Fruit fly (Drosophila melanogaster) whole organism, prepupa: ENCODE results near the gene CG1647.
A peak's percentile ranks its signal among the peaks of the same experiment; 100 is the strongest.

ENCODE experiments used
- Blimp-1 ChIP-seq: fragments of 200-800 bp; sonication (Bioruptor generic); optimal IDR thresholded peaks from 3 replicates; lab custom pipeline; 2017; ENCODE audit warnings: missing biosample characterization, missing genetic modification characterization, mild to moderate bottlenecking, moderate library complexity, missing genetic modification reagents
- CG10631 ChIP-seq: fragments of 200-800 bp; sonication (Bioruptor generic); optimal IDR thresholded peaks from 2 replicates; lab custom pipeline; 2016; ENCODE audit warnings: missing biosample characterization, missing genetic modification characterization
- CG10669 ChIP-seq: fragments of 200-800 bp; sonication (Bioruptor generic); optimal IDR thresholded peaks from 3 replicates; lab custom pipeline; 2018; ENCODE audit warnings: missing biosample characterization, mild to moderate bottlenecking, missing genetic modification characterization, moderate library complexity
- CG11762 ChIP-seq: fragments of 200-800 bp; sonication (Bioruptor generic); optimal IDR thresholded peaks from 3 replicates; lab custom pipeline; 2016; ENCODE audit warnings: missing biosample characterization, missing genetic modification characterization; ENCODE audit not compliant: insufficient read depth
- CG11902 ChIP-seq: fragments of 200-800 bp; sonication (Bioruptor generic); optimal IDR thresholded peaks from 3 replicates; lab custom pipeline; 2016; ENCODE audit warnings: missing biosample characterization, missing genetic modification characterization
- CG15336 ChIP-seq: fragments of 200-800 bp; sonication (Bioruptor generic); IDR thresholded peaks from 2 replicates; pipeline ENCODE4 v1.3.6; 2022; ENCODE audit warnings: missing biosample characterization, missing genetic modification characterization
- CG1621 ChIP-seq: fragments of 200-800 bp; sonication (Bioruptor generic); optimal IDR thresholded peaks from 3 replicates; lab custom pipeline; 2018; ENCODE audit warnings: missing biosample characterization, mild to moderate bottlenecking, missing genetic modification characterization
- CG3032 ChIP-seq: fragments of 200-800 bp; optimal IDR thresholded peaks from 2 replicates; lab custom pipeline; 2019; ENCODE audit warnings: missing biosample characterization, mild to moderate bottlenecking, missing genetic modification characterization, moderate library complexity
- CG34406 ChIP-seq: fragments of 200-800 bp; sonication (Bioruptor generic); optimal IDR thresholded peaks from 3 replicates; lab custom pipeline; 2016; ENCODE audit warnings: missing biosample characterization, missing genetic modification characterization
- CG3919 ChIP-seq: fragments of 200-800 bp; sonication (Bioruptor generic); optimal IDR thresholded peaks from 3 replicates; lab custom pipeline; 2016; ENCODE audit warnings: missing biosample characterization, missing genetic modification characterization
- CG4318 ChIP-seq: fragments of 200-800 bp; sonication (Bioruptor generic); optimal IDR thresholded peaks from 3 replicates; lab custom pipeline; 2017; ENCODE audit warnings: missing biosample characterization, mild to moderate bottlenecking, missing genetic modification characterization
- CG6163 ChIP-seq: fragments of 200-800 bp; sonication (Bioruptor generic); IDR thresholded peaks from 3 replicates; pipeline ENCODE4 v1.3.6; 2022; ENCODE audit warnings: missing biosample characterization, missing genetic modification characterization
- CG6276 ChIP-seq: fragments of 200-800 bp; sonication (Bioruptor generic); optimal IDR thresholded peaks from 2 replicates; lab custom pipeline; 2017; ENCODE audit warnings: missing biosample characterization, mild to moderate bottlenecking, missing genetic modification characterization
- CG6792 ChIP-seq: fragments of 200-800 bp; sonication (Bioruptor generic); optimal IDR thresholded peaks from 3 replicates; lab custom pipeline; 2016; ENCODE audit warnings: missing biosample characterization, missing genetic modification characterization
- CG6808 ChIP-seq: fragments of 200-800 bp; sonication (Bioruptor generic); optimal IDR thresholded peaks from 3 replicates; lab custom pipeline; 2017; ENCODE audit warnings: missing biosample characterization, missing genetic modification characterization, mild to moderate bottlenecking, moderate library complexity, missing genetic modification reagents
- CG6854 ChIP-seq: fragments of 200-800 bp; sonication (Bioruptor generic); optimal IDR thresholded peaks from 2 replicates; lab custom pipeline; 2017; ENCODE audit warnings: missing biosample characterization, mild to moderate bottlenecking, missing genetic modification characterization
- CG7368 ChIP-seq: fragments of 200-800 bp; sonication (Bioruptor generic); optimal IDR thresholded peaks from 3 replicates; lab custom pipeline; 2016; ENCODE audit warnings: missing biosample characterization, missing genetic modification characterization
- CG8119 ChIP-seq: fragments of 200-800 bp; sonication (Bioruptor generic); IDR thresholded peaks from 3 replicates; pipeline ENCODE4 v1.3.6; 2022; ENCODE audit warnings: missing biosample characterization, missing genetic modification characterization
- CG8319 ChIP-seq: fragments of 200-800 bp; sonication (Bioruptor generic); optimal IDR thresholded peaks from 3 replicates; lab custom pipeline; 2016; ENCODE audit warnings: missing biosample characterization, missing genetic modification characterization
- CG8632 ChIP-seq: fragments of 200-800 bp; sonication (Bioruptor generic); optimal IDR thresholded peaks from 3 replicates; lab custom pipeline; 2016; ENCODE audit warnings: missing biosample characterization, missing genetic modification characterization
- CG9139 ChIP-seq: fragments of 200-800 bp; sonication (Bioruptor generic); optimal IDR thresholded peaks from 3 replicates; lab custom pipeline; 2017; ENCODE audit warnings: missing biosample characterization, mild to moderate bottlenecking, missing genetic modification characterization
- Eip75B ChIP-seq: fragments of 200-800 bp; sonication (Bioruptor generic); optimal IDR thresholded peaks from 3 replicates; lab custom pipeline; 2016; ENCODE audit warnings: missing biosample characterization, missing genetic modification characterization
- Eip78C ChIP-seq: fragments of 200-800 bp; sonication (Bioruptor generic); peaks from one replicate; lab custom pipeline; 2016; ENCODE audit warnings: missing biosample characterization, missing genetic modification characterization
- Eip93F ChIP-seq: fragments of 200-800 bp; sonication (Bioruptor generic); optimal IDR thresholded peaks from 2 replicates; lab custom pipeline; 2016; ENCODE audit warnings: missing biosample characterization, mild to moderate bottlenecking, missing genetic modification characterization
- Ets21C ChIP-seq: fragments of 200-800 bp; sonication (Bioruptor generic); optimal IDR thresholded peaks from 3 replicates; lab custom pipeline; 2016; ENCODE audit warnings: missing biosample characterization, missing genetic modification characterization
- Hr38 ChIP-seq: sonication (Bioruptor generic); optimal IDR thresholded peaks from 2 replicates; lab custom pipeline; 2016; ENCODE audit warnings: missing biosample characterization, missing genetic modification characterization
- Hr39 ChIP-seq: fragments of 200-800 bp; sonication (Bioruptor generic); optimal IDR thresholded peaks from 2 replicates; lab custom pipeline; 2016; ENCODE audit warnings: missing biosample characterization, missing genetic modification characterization
- Hr4 ChIP-seq: fragments of 200-800 bp; sonication (Bioruptor generic); optimal IDR thresholded peaks from 3 replicates; lab custom pipeline; 2016; ENCODE audit warnings: missing biosample characterization, missing genetic modification characterization
- Lpt ChIP-seq: fragments of 200-800 bp; sonication (Bioruptor generic); optimal IDR thresholded peaks from 3 replicates; lab custom pipeline; 2016; ENCODE audit warnings: missing biosample characterization, missing genetic modification characterization
- OdsH ChIP-seq: fragments of 200-800 bp; sonication (Bioruptor generic); optimal IDR thresholded peaks from 3 replicates; lab custom pipeline; 2016; ENCODE audit warnings: missing biosample characterization, missing genetic modification characterization
- Smox ChIP-seq: fragments of 200-800 bp; sonication (Bioruptor generic); optimal IDR thresholded peaks from 3 replicates; lab custom pipeline; 2016; ENCODE audit warnings: missing biosample characterization, missing genetic modification characterization
- Sox102F ChIP-seq: fragments of 200-800 bp; sonication (Bioruptor generic); optimal IDR thresholded peaks from 2 replicates; lab custom pipeline; 2016; ENCODE audit warnings: missing biosample characterization, mild to moderate bottlenecking, missing genetic modification characterization
- Sox14 ChIP-seq: fragments of 200-800 bp; sonication (Bioruptor generic); optimal IDR thresholded peaks from 3 replicates; lab custom pipeline; 2016; ENCODE audit warnings: missing biosample characterization, missing genetic modification characterization
- achi ChIP-seq: fragments of 200-800 bp; sonication (Bioruptor generic); optimal IDR thresholded peaks from 3 replicates; lab custom pipeline; 2016; ENCODE audit warnings: missing biosample characterization, missing genetic modification characterization
- acj6 ChIP-seq: fragments of 200-800 bp; sonication (Bioruptor generic); optimal IDR thresholded peaks from 3 replicates; lab custom pipeline; 2016; ENCODE audit warnings: missing biosample characterization, missing genetic modification characterization
- cyc ChIP-seq: fragments of 200-800 bp; sonication (Bioruptor generic); optimal IDR thresholded peaks from 3 replicates; lab custom pipeline; 2016; ENCODE audit warnings: missing biosample characterization, missing genetic modification characterization
- dac ChIP-seq: fragments of 200-800 bp; sonication (Bioruptor generic); optimal IDR thresholded peaks from 2 replicates; lab custom pipeline; 2017; ENCODE audit warnings: missing biosample characterization, mild to moderate bottlenecking, missing genetic modification characterization
- dsx ChIP-seq: fragments of 200-800 bp; optimal IDR thresholded peaks from 3 replicates; lab custom pipeline; 2019; ENCODE audit warnings: missing biosample characterization, mild to moderate bottlenecking, missing genetic modification characterization, moderate library complexity; ENCODE audit not compliant: poor library complexity, severe bottlenecking
- eg ChIP-seq: fragments of 200-800 bp; sonication (Bioruptor generic); IDR thresholded peaks from 3 replicates; pipeline ENCODE4 v1.3.6; 2022; ENCODE audit warnings: missing biosample characterization, missing genetic modification characterization
- esn ChIP-seq: fragments of 200-800 bp; sonication (Bioruptor generic); optimal IDR thresholded peaks from 2 replicates; lab custom pipeline; 2016; ENCODE audit warnings: missing biosample characterization, mild to moderate bottlenecking, missing genetic modification characterization, moderate library complexity
- fd59A ChIP-seq: fragments of 200-800 bp; sonication (Bioruptor generic); optimal IDR thresholded peaks from 2 replicates; lab custom pipeline; 2017; ENCODE audit warnings: missing biosample characterization, mild to moderate bottlenecking, missing genetic modification characterization, missing genetic modification reagents
- fd85E ChIP-seq: fragments of 200-800 bp; sonication (Bioruptor generic); optimal IDR thresholded peaks from 3 replicates; lab custom pipeline; 2016; ENCODE audit warnings: missing biosample characterization, missing genetic modification characterization
- fkh ChIP-seq: fragments of 200-800 bp; sonication (Bioruptor generic); optimal IDR thresholded peaks from 3 replicates; lab custom pipeline; 2017; ENCODE audit warnings: missing biosample characterization, mild to moderate bottlenecking, missing genetic modification characterization, moderate library complexity
- lz ChIP-seq: fragments of 200-800 bp; sonication (Bioruptor generic); optimal IDR thresholded peaks from 3 replicates; lab custom pipeline; 2016; ENCODE audit warnings: missing biosample characterization, missing genetic modification characterization
- net ChIP-seq: fragments of 200-800 bp; sonication (Bioruptor generic); optimal IDR thresholded peaks from 3 replicates; lab custom pipeline; 2016; ENCODE audit warnings: missing biosample characterization, missing genetic modification characterization
- pdm3 ChIP-seq: fragments of 200-800 bp; sonication (Bioruptor generic); optimal IDR thresholded peaks from 3 replicates; lab custom pipeline; 2016; ENCODE audit warnings: missing biosample characterization, missing genetic modification characterization
- salr ChIP-seq, 2 experiments: fragments of 200-800 bp; sonication (Bioruptor generic); optimal IDR thresholded peaks; 3 replicates each; lab custom pipeline; 2016 to 2018; ENCODE audit warnings: missing biosample characterization in 2 of 2, missing genetic modification characterization in 2 of 2, mild to moderate bottlenecking in 1 of 2
- spab ChIP-seq: fragments of 200-800 bp; sonication (Bioruptor generic); optimal IDR thresholded peaks from 2 replicates; lab custom pipeline; 2017; ENCODE audit warnings: missing biosample characterization, mild to moderate bottlenecking, missing genetic modification characterization, missing genetic modification reagents
- ss ChIP-seq, 2 experiments: fragments of 200-800 bp; sonication (Bioruptor generic); optimal IDR thresholded peaks; 2 replicates in 1 of 2; 3 replicates in 1 of 2; lab custom pipeline; 2017 to 2018; ENCODE audit warnings: mild to moderate bottlenecking in 2 of 2, missing biosample characterization in 2 of 2, missing genetic modification characterization in 2 of 2, moderate library complexity in 1 of 2
- svp ChIP-seq: fragments of 200-800 bp; sonication (Bioruptor generic); peaks from one replicate; lab custom pipeline; 2016; ENCODE audit warnings: missing biosample characterization, missing genetic modification characterization
- topi ChIP-seq: fragments of 200-800 bp; sonication (Bioruptor generic); optimal IDR thresholded peaks from 3 replicates; lab custom pipeline; 2016; ENCODE audit warnings: missing biosample characterization, missing genetic modification characterization
- vri ChIP-seq: fragments of 200-800 bp; sonication (Bioruptor generic); optimal IDR thresholded peaks from 3 replicates; lab custom pipeline; 2016; ENCODE audit warnings: missing biosample characterization, mild to moderate bottlenecking, missing genetic modification characterization

Gene CG1647

DNA sequence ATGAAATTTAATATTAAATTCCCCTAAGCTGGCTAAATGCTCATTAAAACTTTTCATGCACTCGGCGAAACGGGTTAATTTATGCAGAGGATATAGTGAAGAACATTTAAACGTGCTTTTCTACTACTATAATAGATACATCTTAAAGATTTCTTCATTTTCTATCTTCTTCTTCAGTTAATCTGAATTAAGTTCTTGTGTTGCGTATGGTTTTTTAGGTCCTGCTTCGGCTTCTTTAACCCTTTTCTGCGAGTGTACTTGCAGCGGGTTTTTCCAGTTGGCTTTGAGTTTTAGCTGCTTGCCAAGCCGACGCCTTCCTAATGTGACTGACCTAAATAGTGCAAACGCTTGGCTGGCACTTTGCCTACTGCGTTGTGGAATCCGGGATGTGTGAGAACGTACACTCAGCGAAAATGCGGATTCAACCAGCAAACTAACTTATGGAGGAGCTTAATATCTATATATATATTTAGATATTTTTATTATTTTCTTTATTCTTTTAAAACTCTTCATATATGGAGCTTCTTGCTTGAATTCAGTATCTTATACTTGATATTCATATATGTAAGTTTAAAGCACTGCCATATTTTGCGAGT is 30.7 kb downstream of the CG1647 start:
- TF ChIP-seq acj6 (GFP tag; lab: Kevin White, UChicago) (peak; percentile 40), Smox (GFP tag; lab: Kevin White, UChicago) (no peak), CG8119 (GFP tag; lab: Robert Waterston, UW) (peak; percentile 80), CG8319 (GFP tag; lab: Kevin White, UChicago) (no peak), fkh (no peak), CG4318 (GFP tag; lab: Kevin White, UChicago) (peak; percentile 15), CG11902 (GFP tag; lab: Kevin White, UChicago) (no peak), CG6163 (GFP tag; lab: Robert Waterston, UW) (peak; percentile 67), Sox102F (GFP tag; lab: Kevin White, UChicago) (no peak), topi (GFP tag; lab: Kevin White, UChicago) (no peak), Lpt (GFP tag; lab: Kevin White, UChicago) (peak; percentile 24), ss (GFP tag; optimal IDR thresholded peaks at IDR 0.05; lab: Kevin White, UChicago) (no peak), CG7368 (GFP tag; lab: Kevin White, UChicago) (no peak), CG15336 (GFP tag; lab: Robert Waterston, UW) (peak; percentile 90), CG34406 (no peak), CG6808 (GFP tag; lab: Kevin White, UChicago) (no peak), CG6276 (peak; percentile 62), CG11762 (peak; percentile 31), svp (peak; percentile 13), fd85E (GFP tag; lab: Kevin White, UChicago) (no peak), Sox14 (GFP tag; lab: Kevin White, UChicago) (peak; percentile 36), esn (GFP tag; lab: Kevin White, UChicago) (no peak), dac (GFP tag; lab: Kevin White, UChicago) (peak; percentile 32), CG3919 (peak; percentile 34), Ets21C (GFP tag; lab: Kevin White, UChicago) (no peak), CG1621 (tag; lab: Kevin White, UChicago) (no peak), Eip78C (GFP tag; lab: Kevin White, UChicago) (peak; percentile 63), pdm3 (GFP tag; lab: Kevin White, UChicago) (peak; percentile 45), OdsH (GFP tag; lab: Kevin White, UChicago) (peak; percentile 45), fd59A (GFP tag; lab: Kevin White, UChicago) (peak; percentile 8), CG6792 (peak; percentile 32), achi (peak; percentile 1), net (GFP tag; lab: Kevin White, UChicago) (peak; percentile 6), CG3032 (tag; lab: Kevin White, UChicago) (peak; percentile 29), lz (GFP tag; lab: Kevin White, UChicago) (no peak), Eip75B (GFP tag; lab: Kevin White, UChicago) (peak; percentile 40), cyc (GFP tag; lab: Kevin White, UChicago) (no peak), eg (GFP tag; lab: Robert Waterston, UW) (peak; percentile 86), CG10631 (GFP tag; lab: Kevin White, UChicago) (peak; percentile 2), Blimp-1 (GFP tag; lab: Kevin White, UChicago) (no peak), Hr39 (GFP tag; lab: Kevin White, UChicago) (no peak), salr (GFP tag; optimal IDR thresholded peaks at IDR 0.05; lab: Kevin White, UChicago) (peak in 1 of 2 experiments; percentile 46), Eip93F (no peak), spab (GFP tag; lab: Kevin White, UChicago) (no peak), dsx (no peak), CG10669 (no peak), CG6854 (GFP tag; lab: Kevin White, UChicago) (no peak), Hr4 (peak; percentile 75), vri (GFP tag; lab: Kevin White, UChicago) (no peak), CG8632 (GFP tag; lab: Kevin White, UChicago) (no peak), CG9139 (GFP tag; lab: Kevin White, UChicago) (no peak), Hr38 (GFP tag; lab: Kevin White, UChicago) (no peak)
